Worm (Caenorhabditis elegans) whole organism, late embryonic: ENCODE data around the gene K02E7.11.

Source experiments
- ceh-2 ChIP-seq: sonication (generic microtip); optimal IDR thresholded peaks from 2 replicates; lab custom pipeline; 2016; ENCODE audit warnings: missing genotype, missing genetic modification characterization, missing compliant biosample characterization
- ceh-22 ChIP-seq: sonication (generic microtip); optimal IDR thresholded peaks from 2 replicates; lab custom pipeline; 2017; ENCODE audit warnings: missing biosample characterization, missing genetic modification characterization
- elt-4 ChIP-seq: sonication (generic microtip); optimal IDR thresholded peaks from 2 replicates; lab custom pipeline; 2016; ENCODE audit warnings: missing genetic modification characterization, missing compliant biosample characterization
- fkh-10 ChIP-seq: fragments of 150-350 bp; optimal IDR thresholded peaks from 2 replicates; lab custom pipeline; 2014; ENCODE audit warnings: missing biosample characterization, missing genetic modification reagents, missing genetic modification characterization
- hlh-13 ChIP-seq: fragments of 200-800 bp; sonication (Bioruptor generic); optimal IDR thresholded peaks from 2 replicates; lab custom pipeline; 2018; ENCODE audit warnings: mild to moderate bottlenecking, missing genetic modification characterization, missing compliant biosample characterization
- hlh-8 ChIP-seq: sonication (generic microtip); optimal IDR thresholded peaks from 2 replicates; lab custom pipeline; 2016; ENCODE audit warnings: missing genotype, missing genetic modification characterization, missing compliant biosample characterization
- nhr-11 ChIP-seq: fragments of 150-350 bp; optimal IDR thresholded peaks from 2 replicates; lab custom pipeline; 2014; ENCODE audit warnings: missing biosample characterization, missing genetic modification characterization
- pha-4 ChIP-seq: fragments of 150-350 bp; optimal IDR thresholded peaks from 2 replicates; lab custom pipeline; 2018; ENCODE audit warnings: missing biosample characterization, missing genetic modification reagents, missing genetic modification characterization
- pqm-1 ChIP-seq: sonication (generic microtip); optimal IDR thresholded peaks from 2 replicates; lab custom pipeline; 2016; ENCODE audit warnings: missing genetic modification characterization, missing compliant biosample characterization
- sdc-2 ChIP-seq: sonication (generic microtip); optimal IDR thresholded peaks from 2 replicates; lab custom pipeline; 2016; ENCODE audit warnings: missing genotype, missing genetic modification characterization, missing compliant biosample characterization
- tbx-2 ChIP-seq: sonication (generic microtip); optimal IDR thresholded peaks from 2 replicates; lab custom pipeline; 2016; ENCODE audit warnings: missing genetic modification characterization, missing compliant biosample characterization
- ttx-3 ChIP-seq: sonication (generic microtip); optimal IDR thresholded peaks from 2 replicates; lab custom pipeline; 2016; ENCODE audit warnings: missing genetic modification reagents, missing genetic modification characterization, missing compliant biosample characterization
- unc-42 ChIP-seq: sonication (generic microtip); optimal IDR thresholded peaks from 2 replicates; lab custom pipeline; 2016; ENCODE audit warnings: missing genotype, missing genetic modification characterization, missing compliant biosample characterization

ce11 chrII:1123208-1123607 is 47.9 kb upstream of the K02E7.11 start, which contains the start of the genes sut-1 and eri-3:
- TF ChIP-seq elt-4 (tag; lab: Kevin White, UChicago), result no peak
- TF ChIP-seq tbx-2 (tag; lab: Kevin White, UChicago), result no peak
- TF ChIP-seq sdc-2 (tag; lab: Kevin White, UChicago), result no peak
- no peak for TF ChIP-seq unc-42 (tag; lab: Kevin White, UChicago)
- TF ChIP-seq hlh-8, result no peak
- no peak for TF ChIP-seq fkh-10 (GFP tag; lab: Kevin White, UChicago)
- no peak for TF ChIP-seq pqm-1
- no peak for TF ChIP-seq ceh-22
- no peak for TF ChIP-seq nhr-11 (tag; lab: Kevin White, UChicago)
- no peak for TF ChIP-seq ttx-3
- no peak for TF ChIP-seq hlh-13 (GFP tag; lab: Kevin White, UChicago)
- no peak for TF ChIP-seq ceh-2
- no peak for TF ChIP-seq pha-4 (tag; lab: Kevin White, UChicago)
